Worm (Caenorhabditis elegans) whole organism, young adult: ENCODE data around the gene Y53F4B.10.
"Not testable (repeated sequence)": the region's sequence is repeated elsewhere in the genome, so short reads cannot be mapped to it uniquely, and the experiment has no call there.

ENCODE experiments used
- C06A6.2 ChIP-seq: fragments of 200-800 bp; sonication (Bioruptor generic); conservative IDR thresholded peaks from 2 replicates; pipeline ENCODE4 v1.3.6; 2022; ENCODE audit warnings: missing genetic modification characterization, missing compliant biosample characterization
- F37B4.10 ChIP-seq: fragments of 200-800 bp; sonication (Bioruptor generic); IDR thresholded peaks from 2 replicates; pipeline ENCODE4 v1.3.6; 2022; ENCODE audit warnings: missing genetic modification characterization, missing compliant biosample characterization
- K11D2.4 ChIP-seq: fragments of 200-800 bp; sonication (Bioruptor generic); IDR thresholded peaks from 2 replicates; pipeline ENCODE4 v1.3.6; 2022; ENCODE audit warnings: missing genetic modification reagents, missing genetic modification characterization, missing compliant biosample characterization
- K12H6.12 ChIP-seq: fragments of 200-800 bp; sonication (Bioruptor generic); optimal IDR thresholded peaks from 2 replicates; lab custom pipeline; 2018; ENCODE audit warnings: mild to moderate bottlenecking, missing genetic modification characterization, missing compliant biosample characterization
- ama-1 ChIP-seq, 3 experiments: fragments of 150-350 bp in 1 of 3; sonication (generic microtip) in 2 of 3; optimal IDR thresholded peaks; 2 replicates each; lab custom pipeline; 2014 to 2018; ENCODE audit warnings: missing biosample characterization in 2 of 3, missing genetic modification characterization in 2 of 3, missing genetic modification reagents in 2 of 3
- attf-3 ChIP-seq: fragments of 200-800 bp; sonication (Bioruptor generic); conservative IDR thresholded peaks from 2 replicates; pipeline ENCODE4 v1.3.6; 2022; ENCODE audit warnings: missing genetic modification reagents, missing genetic modification characterization, missing compliant biosample characterization
- cebp-1 ChIP-seq, 2 experiments: fragments of 200-800 bp in 1 of 2; sonication (Bioruptor generic) in 1 of 2; sonication (generic microtip) in 1 of 2; IDR thresholded peaks in 1 of 2; optimal IDR thresholded peaks in 1 of 2; 2 replicates each; pipeline versions ENCODE4 v1.3.6 to Lab custom; 2017 to 2022; ENCODE audit warnings: missing compliant biosample characterization in 2 of 2, missing genetic modification characterization in 2 of 2, mild to moderate bottlenecking in 1 of 2, missing genetic modification reagents in 1 of 2, moderate library complexity in 1 of 2
- ceh-100 ChIP-seq: fragments of 200-800 bp; sonication (Bioruptor generic); IDR thresholded peaks from 2 replicates; pipeline ENCODE4 v1.3.6; 2022; ENCODE audit warnings: missing genetic modification reagents, missing genetic modification characterization, missing compliant biosample characterization
- ceh-27 ChIP-seq: fragments of 200-800 bp; sonication (Bioruptor generic); optimal IDR thresholded peaks from 2 replicates; lab custom pipeline; 2018; ENCODE audit warnings: mild to moderate bottlenecking, missing genetic modification characterization, moderate library complexity, missing compliant biosample characterization
- dox-1 ChIP-seq: fragments of 200-800 bp; sonication (Bioruptor generic); IDR thresholded peaks from 2 replicates; pipeline ENCODE4 v1.3.6; 2022; ENCODE audit warnings: missing genetic modification reagents, missing genetic modification characterization, missing compliant biosample characterization
- ekl-4 ChIP-seq: fragments of 200-800 bp; sonication (Bioruptor generic); IDR thresholded peaks from 2 replicates; pipeline ENCODE4 v1.3.6; 2022; ENCODE audit warnings: missing genetic modification reagents, missing genetic modification characterization, missing compliant biosample characterization
- hlh-26 ChIP-seq: fragments of 200-800 bp; sonication (Bioruptor generic); conservative IDR thresholded peaks from 2 replicates; pipeline ENCODE4 v1.3.6; 2022; ENCODE audit warnings: missing genetic modification reagents, missing genetic modification characterization, missing compliant biosample characterization
- hmg-1.2 ChIP-seq: fragments of 200-800 bp; sonication (Bioruptor generic); IDR thresholded peaks from 2 replicates; pipeline ENCODE4 v1.3.6; 2022; ENCODE audit warnings: missing genetic modification reagents, missing genetic modification characterization, missing compliant biosample characterization
- hmg-20 ChIP-seq: fragments of 200-800 bp; sonication (Bioruptor generic); IDR thresholded peaks from 2 replicates; pipeline ENCODE4 v1.3.6; 2022; ENCODE audit warnings: missing genetic modification reagents, missing genetic modification characterization, missing compliant biosample characterization
- let-526 ChIP-seq: fragments of 200-800 bp; sonication (Bioruptor generic); IDR thresholded peaks from 2 replicates; pipeline ENCODE4 v1.3.6; 2022; ENCODE audit warnings: missing genetic modification reagents, missing genetic modification characterization, missing compliant biosample characterization
- lin-26 ChIP-seq: fragments of 200-800 bp; sonication (Bioruptor generic); IDR thresholded peaks from 2 replicates; pipeline ENCODE4 v1.3.6; 2022; ENCODE audit warnings: missing genetic modification reagents, missing genetic modification characterization, missing compliant biosample characterization
- lin-35 ChIP-seq, 3 experiments: fragments of 150-350 bp in 2 of 3; sonication (generic microtip) in 1 of 3; optimal IDR thresholded peaks; 2 replicates each; lab custom pipeline; 2014 to 2018; ENCODE audit warnings: missing biosample characterization in 3 of 3, missing genetic modification characterization in 3 of 3, missing genetic modification reagents in 3 of 3
- lin-40 ChIP-seq: sonication (generic microtip); optimal IDR thresholded peaks from 2 replicates; lab custom pipeline; 2016; ENCODE audit warnings: missing genetic modification characterization, mild to moderate bottlenecking, missing compliant biosample characterization, missing genotype, missing genetic modification reagents
- mcd-1 ChIP-seq: fragments of 200-800 bp; sonication (Bioruptor generic); IDR thresholded peaks from 2 replicates; pipeline ENCODE4 v1.3.6; 2022; ENCODE audit warnings: missing genetic modification reagents, missing genetic modification characterization, missing compliant biosample characterization
- nfyb-1 ChIP-seq: fragments of 200-800 bp; sonication (Bioruptor generic); IDR thresholded peaks from 2 replicates; pipeline ENCODE4 v1.3.6; 2022; ENCODE audit warnings: missing genetic modification reagents, missing genetic modification characterization, missing compliant biosample characterization
- nhr-179 ChIP-seq: sonication (generic microtip); optimal IDR thresholded peaks from 2 replicates; lab custom pipeline; 2016; ENCODE audit warnings: mild to moderate bottlenecking, missing genetic modification characterization, missing compliant biosample characterization
- pbrm-1 ChIP-seq: fragments of 200-800 bp; sonication (Bioruptor generic); IDR thresholded peaks from 2 replicates; pipeline ENCODE4 v1.3.6; 2022; ENCODE audit warnings: missing genetic modification reagents, missing genetic modification characterization, missing compliant biosample characterization
- rcor-1 ChIP-seq: fragments of 200-800 bp; sonication (Bioruptor generic); IDR thresholded peaks from 2 replicates; pipeline ENCODE4 v1.3.6; 2022; ENCODE audit warnings: missing genetic modification reagents, missing genetic modification characterization, missing compliant biosample characterization
- snpc-4 ChIP-seq, 5 experiments: fragments of 150-350 bp in 1 of 5; sonication (generic microtip) in 4 of 5; optimal IDR thresholded peaks; 2 replicates each; lab custom pipeline; 2014 to 2018; ENCODE audit warnings: missing genetic modification characterization in 5 of 5, missing biosample characterization in 3 of 5, antibody characterized with exemption in 2 of 5, mild to moderate bottlenecking in 2 of 5, missing compliant biosample characterization in 2 of 5, missing genotype in 2 of 5, moderate library complexity in 2 of 5, missing genetic modification reagents in 1 of 5
- zfh-2 ChIP-seq: fragments of 200-800 bp; sonication (Bioruptor generic); conservative IDR thresholded peaks from 2 replicates; pipeline ENCODE4 v1.3.6; 2022; ENCODE audit warnings: missing genetic modification reagents, missing genetic modification characterization, missing compliant biosample characterization
- ztf-22 ChIP-seq: fragments of 200-800 bp; sonication (Bioruptor generic); optimal IDR thresholded peaks from 2 replicates; lab custom pipeline; 2018; ENCODE audit warnings: mild to moderate bottlenecking, missing genetic modification characterization, moderate library complexity, missing compliant biosample characterization

The Y53F4B.10 gene

DNA sequence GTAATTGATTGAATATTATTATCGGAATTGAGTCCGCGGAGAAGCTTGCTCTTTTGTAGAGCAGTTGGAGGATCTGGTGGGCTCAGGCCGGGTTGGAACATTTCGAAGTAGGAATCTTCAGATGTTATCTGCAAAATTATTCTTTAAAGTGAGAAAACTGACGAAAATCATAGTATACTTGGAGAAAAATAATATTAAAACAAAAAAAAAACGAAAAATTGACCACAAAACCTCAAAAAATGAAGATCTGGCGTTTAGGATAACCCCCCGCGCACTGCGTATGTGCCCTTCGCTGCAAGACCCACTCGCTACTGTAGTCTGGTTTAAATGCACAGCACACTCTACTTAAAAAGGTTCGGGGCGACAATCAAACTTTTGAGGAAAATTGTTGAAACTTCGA is at the start of gene Y53F4B.10:
TSS of gene Y53F4B.10 (minus strand) at position 101 of the 400 bp plus-strand sequence.
- TF ChIP-seq rcor-1 (GFP tag; lab: Robert Waterston, UW): no peak

DNA sequence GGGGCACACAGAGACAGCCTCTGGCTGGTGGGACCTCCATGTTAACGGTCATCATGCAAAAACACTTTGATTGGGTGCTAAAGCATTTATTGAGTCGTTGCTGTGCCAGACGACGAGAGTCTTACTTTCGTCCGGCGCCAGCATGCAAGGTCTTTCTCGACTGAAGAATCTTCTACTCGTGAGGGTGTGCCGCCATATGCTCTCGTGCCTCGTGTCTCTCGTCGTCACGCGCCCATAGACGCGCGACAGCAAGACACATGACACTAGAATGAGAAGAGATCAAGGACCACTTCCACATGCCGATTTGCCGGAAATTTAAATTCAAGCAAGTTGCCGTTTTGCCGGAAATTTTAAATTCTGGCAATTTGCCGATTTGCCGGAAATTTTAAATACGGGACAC is 40.5 kb upstream of the Y53F4B.10 start:
- peak; percentile 59 for TF ChIP-seq mcd-1 (GFP tag; lab: Robert Waterston, UW)
- TF ChIP-seq C06A6.2 (GFP tag; lab: Robert Waterston, UW): 0 out of 2 replicates have a peak, but pooled peaks have one; percentile 52
- peak; percentile 38; the same call in 1 of the 2 replicates for TF ChIP-seq ekl-4
- TF ChIP-seq snpc-4 (GFP tag; optimal IDR thresholded peaks at IDR 0.05; lab: Kevin White, UChicago); cebp-1 (GFP tag; IDR thresholded peaks at IDR 0.05; lab: Robert Waterston, UW): not testable (repeated sequence)
- TF ChIP-seq snpc-4 (tag; optimal IDR thresholded peaks at IDR 0.05; lab: Kevin White, UChicago): peak in 1 of 4 experiments; percentile 24
- TF ChIP-seq K12H6.12: peak; percentile 38
- TF ChIP-seq nfyb-1 (GFP tag; lab: Robert Waterston, UW): peak; percentile 56; the same call in 1 of the 2 replicates
- TF ChIP-seq dox-1 (GFP tag; lab: Robert Waterston, UW): peak; percentile 17; the same call in 1 of the 2 replicates
- peak; percentile 18; the same call in 1 of the 2 replicates for TF ChIP-seq ceh-100
- peak; percentile 34 for TF ChIP-seq cebp-1 (tag; optimal IDR thresholded peaks at IDR 0.05; lab: Kevin White, UChicago)

DNA sequence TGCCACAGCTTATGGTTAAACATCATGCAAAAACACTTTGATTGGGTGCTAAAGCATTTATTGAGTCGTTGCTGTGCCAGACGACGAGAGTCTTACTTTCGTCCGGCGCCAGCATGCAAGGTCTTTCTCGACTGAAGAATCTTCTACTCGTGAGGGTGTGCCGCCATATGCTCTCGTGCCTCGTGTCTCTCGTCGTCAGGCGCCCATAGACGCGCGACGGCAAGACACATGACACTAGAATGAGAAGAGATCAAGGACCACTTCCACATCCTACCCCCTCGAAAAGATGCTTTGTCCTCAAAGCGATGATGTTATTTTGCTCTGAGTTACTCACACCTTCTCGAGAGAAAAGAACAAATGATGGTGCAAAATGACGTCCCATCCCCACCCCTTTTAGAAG is 39.5 kb upstream of the Y53F4B.10 start:
- TF ChIP-seq hmg-20 (GFP tag; lab: Robert Waterston, UW) (0 out of 2 replicates have a peak, but pooled peaks have one; percentile 38), mcd-1 (GFP tag; lab: Robert Waterston, UW) (peak; percentile 54), ekl-4 (0 out of 2 replicates have a peak, but pooled peaks have one; percentile 35), zfh-2 (GFP tag; lab: Robert Waterston, UW) (peak; percentile 62), lin-26 (GFP tag; lab: Robert Waterston, UW) (peak; percentile 48; the same call in 1 of the 2 replicates), pbrm-1 (GFP tag; lab: Robert Waterston, UW) (peak; percentile 66; the same call in 1 of the 2 replicates), snpc-4 (tag; optimal IDR thresholded peaks at IDR 0.05; lab: Kevin White, UChicago) (peak in 1 of 4 experiments; percentile 17), attf-3 (GFP tag; lab: Robert Waterston, UW) (0 out of 2 replicates have a peak, but pooled peaks have one; percentile 14), K11D2.4 (GFP tag; lab: Robert Waterston, UW) (peak; percentile 55), rcor-1 (GFP tag; lab: Robert Waterston, UW) (peak; percentile 58; the same call in 1 of the 2 replicates), ceh-27 (GFP tag; lab: Kevin White, UChicago) (peak; percentile 44), let-526 (GFP tag; lab: Robert Waterston, UW) (peak; percentile 56; the same call in 1 of the 2 replicates), hmg-1.2 (GFP tag; lab: Robert Waterston, UW) (peak; percentile 47), nfyb-1 (GFP tag; lab: Robert Waterston, UW) (peak; percentile 89), cebp-1 (tag; optimal IDR thresholded peaks at IDR 0.05; lab: Kevin White, UChicago) (peak; percentile 35)
- not testable (repeated sequence) for TF ChIP-seq snpc-4 (GFP tag; optimal IDR thresholded peaks at IDR 0.05; lab: Kevin White, UChicago); cebp-1 (GFP tag; IDR thresholded peaks at IDR 0.05; lab: Robert Waterston, UW)

DNA sequence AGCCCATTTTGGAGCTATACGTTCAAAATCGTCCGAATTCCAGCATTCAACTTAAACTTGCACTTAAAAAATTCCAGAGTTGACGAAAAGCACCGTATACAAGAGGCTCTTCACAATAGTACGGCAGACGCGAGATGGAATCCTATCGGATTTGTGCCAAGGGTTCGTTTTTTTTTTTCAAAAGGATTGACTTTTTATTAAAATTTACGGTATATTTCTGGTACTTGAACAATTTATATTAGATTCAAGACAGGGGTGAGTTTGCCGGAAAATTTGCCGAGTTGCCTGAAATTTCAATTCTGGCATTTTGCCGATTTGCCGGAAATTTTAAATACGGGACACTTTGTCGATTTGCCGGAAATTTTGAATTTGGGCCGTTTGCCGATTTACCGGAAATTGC is 39.0 kb upstream of the Y53F4B.10 start:
- TF ChIP-seq ztf-22 (GFP tag; lab: Kevin White, UChicago): no peak
- no peak for TF ChIP-seq nhr-179
- TF ChIP-seq F37B4.10: peak; percentile 65; the same call in 1 of the 2 replicates

DNA sequence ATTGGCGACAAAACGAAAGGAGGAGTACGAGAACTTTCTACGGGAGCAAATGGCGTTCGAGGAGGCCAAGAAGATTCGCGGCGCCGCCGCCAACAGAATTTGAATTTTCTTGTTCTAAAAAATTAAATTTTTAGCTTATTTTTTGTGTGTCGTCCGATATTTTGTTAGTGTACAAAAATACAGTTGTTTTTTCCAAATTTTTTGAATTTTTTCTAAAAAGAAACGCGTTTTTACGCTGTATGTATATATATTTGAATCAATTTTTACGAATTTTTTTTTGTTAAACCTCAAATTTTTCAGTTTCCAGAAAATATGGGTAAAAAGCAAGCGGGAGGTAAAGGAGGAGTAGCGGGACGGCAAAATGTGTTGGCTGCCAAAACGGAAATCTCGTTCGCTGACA is 35.8 kb upstream of the Y53F4B.10 start, which contains the start of gene trip-4:
TSS of gene trip-4 (plus strand) at position 301 of the 400 bp plus-strand sequence.
- TF ChIP-seq lin-35 (GFP tag; optimal IDR thresholded peaks at IDR 0.05; lab: Kevin White, UChicago) (no peak), lin-40 (tag; lab: Kevin White, UChicago) (no peak), hlh-26 (GFP tag; lab: Robert Waterston, UW) (no peak), ama-1 (optimal IDR thresholded peaks at IDR 0.05; lab: Kevin White, UChicago) (no peak), ama-1 (GFP tag; optimal IDR thresholded peaks at IDR 0.05; lab: Kevin White, UChicago) (no peak)
